Worm (Caenorhabditis elegans): ENCODE data around the gene C09F5.1.
A peak's percentile ranks its signal among the peaks of the same experiment; 100 is the strongest.

Gene C09F5.1

ce11 chrIII:658357-658756 lies at the start of gene C09F5.1:
Gene C09F5.1 (plus strand): TSS chrIII:658709.
- TF ChIP-seq nfya-1 (tag; optimal IDR thresholded peaks at IDR 0.05) (peak; percentile 6), pax-1 (tag; optimal IDR thresholded peaks at IDR 0.05) (no peak)

DNA sequence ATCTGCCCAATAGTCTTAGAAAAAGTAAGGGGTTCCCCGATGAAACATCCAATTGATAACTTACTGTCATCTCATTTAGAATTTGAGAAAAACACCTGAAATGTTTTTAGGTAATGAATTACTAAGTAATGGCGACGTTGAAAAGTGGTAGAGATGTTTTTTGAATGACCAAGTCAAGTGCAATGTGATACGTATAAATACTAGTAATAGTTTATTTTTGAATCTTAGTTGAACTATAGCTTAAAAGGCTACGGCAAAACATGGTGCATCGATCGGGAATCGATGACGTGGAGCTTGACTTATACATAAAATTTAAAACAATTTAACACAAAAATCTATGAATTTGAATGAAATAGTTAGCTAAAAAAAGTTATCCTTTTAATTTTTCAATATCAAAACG lies 49.0 kb upstream of the C09F5.1 start, which contains the start of gene best-17:
Gene best-17, minus strand, starts transcription at position 101 of the 400 bp plus-strand sequence.
- no peak for TF ChIP-seq hlh-13 (GFP tag; optimal IDR thresholded peaks at IDR 0.05)
- TF ChIP-seq sdc-2 (tag; optimal IDR thresholded peaks at IDR 0.05), result no peak
- no peak for TF ChIP-seq T23F11.4 (GFP tag; optimal IDR thresholded peaks at IDR 0.05)
- TF ChIP-seq K02D7.2 (tag; optimal IDR thresholded peaks at IDR 0.05), result no peak
- TF ChIP-seq ceh-18 (tag; optimal IDR thresholded peaks at IDR 0.05), result no peak
- no peak for TF ChIP-seq sox-2 (GFP tag; IDR thresholded peaks at IDR 0.05)
- no peak for TF ChIP-seq ets-4 (tag; optimal IDR thresholded peaks at IDR 0.05)
- TF ChIP-seq lim-6 (tag; optimal IDR thresholded peaks at IDR 0.05), result no peak
- TF ChIP-seq hlh-6 (tag; optimal IDR thresholded peaks at IDR 0.05), result no peak
- no peak for TF ChIP-seq npax-4 (tag; optimal IDR thresholded peaks at IDR 0.05)

DNA sequence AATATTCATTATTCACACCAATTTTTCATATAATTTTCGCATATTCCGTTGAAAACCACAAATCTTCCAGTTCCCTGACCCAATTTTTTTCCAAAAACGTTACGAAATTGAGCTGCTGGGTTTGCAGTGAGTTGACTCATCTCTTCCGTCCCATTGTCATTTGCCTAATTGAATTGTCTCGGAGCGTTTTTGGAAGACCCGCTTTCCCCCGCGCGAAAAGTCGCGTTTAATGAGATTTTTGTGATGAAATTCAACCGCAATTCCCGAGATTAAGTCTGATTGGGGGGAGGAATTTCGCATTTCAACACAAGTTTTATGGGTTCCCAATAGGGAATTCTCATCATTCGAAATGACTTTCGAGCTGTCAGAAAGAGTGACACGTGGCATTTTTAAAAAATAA lies 46.6 kb upstream of the C09F5.1 start:
- TF ChIP-seq unc-42 (tag; optimal IDR thresholded peaks at IDR 0.05) (peak; percentile 96), ceh-34 (tag; optimal IDR thresholded peaks at IDR 0.05) (no peak)

ce11 chrIII:612759-613158 lies 45.8 kb upstream of the C09F5.1 start:
- TF ChIP-seq F13H6.1 (tag; optimal IDR thresholded peaks at IDR 0.05) (no peak), unc-3 (GFP tag; conservative IDR thresholded peaks at IDR 0.05) (no peak), unc-3 (tag; optimal IDR thresholded peaks at IDR 0.05) (no peak), hlh-6 (tag; optimal IDR thresholded peaks at IDR 0.05) (no peak), ceh-30 (tag; optimal IDR thresholded peaks at IDR 0.05) (no peak), hlh-8 (tag; optimal IDR thresholded peaks at IDR 0.05) (no peak), unc-42 (tag; optimal IDR thresholded peaks at IDR 0.05) (peak; percentile 77)

ce11 chrIII:614447-614846 lies 44.1 kb upstream of the C09F5.1 start, which contains the start of gene T19C3.3:
Gene T19C3.3 (minus strand): TSS chrIII:614547.
- TF ChIP-seq ama-1 (optimal IDR thresholded peaks at IDR 0.05), result no peak
- peak; percentile 10 for TF ChIP-seq unc-42 (tag; optimal IDR thresholded peaks at IDR 0.05)
- no peak for TF ChIP-seq fkh-6 (tag; optimal IDR thresholded peaks at IDR 0.05)

- no peak for TF ChIP-seq dve-1 (tag; optimal IDR thresholded peaks at IDR 0.05)
- no peak for TF ChIP-seq fkh-10 (GFP tag; optimal IDR thresholded peaks at IDR 0.05)
- TF ChIP-seq pat-9 (tag; optimal IDR thresholded peaks at IDR 0.05), result no peak
- TF ChIP-seq ceh-18 (tag; optimal IDR thresholded peaks at IDR 0.05), result no peak
- no peak for TF ChIP-seq nfya-1 (tag; optimal IDR thresholded peaks at IDR 0.05)
- TF ChIP-seq fax-1 (tag; optimal IDR thresholded peaks at IDR 0.05), result no peak
- TF ChIP-seq pax-1 (tag; optimal IDR thresholded peaks at IDR 0.05), result no peak
- no peak for TF ChIP-seq tbx-7 (tag; optimal IDR thresholded peaks at IDR 0.05)
- TF ChIP-seq elt-2 (tag; optimal IDR thresholded peaks at IDR 0.05), result no peak
- no peak for TF ChIP-seq unc-55 (GFP tag; optimal IDR thresholded peaks at IDR 0.05)
- TF ChIP-seq lim-6 (tag; optimal IDR thresholded peaks at IDR 0.05), result no peak
These were observed 41.0 kb upstream of the C09F5.1 start, which contains the start of gene T19C3.2 for ce11 chrIII:617467-617866. Gene T19C3.2 (minus strand): TSS chrIII:617567.

DNA sequence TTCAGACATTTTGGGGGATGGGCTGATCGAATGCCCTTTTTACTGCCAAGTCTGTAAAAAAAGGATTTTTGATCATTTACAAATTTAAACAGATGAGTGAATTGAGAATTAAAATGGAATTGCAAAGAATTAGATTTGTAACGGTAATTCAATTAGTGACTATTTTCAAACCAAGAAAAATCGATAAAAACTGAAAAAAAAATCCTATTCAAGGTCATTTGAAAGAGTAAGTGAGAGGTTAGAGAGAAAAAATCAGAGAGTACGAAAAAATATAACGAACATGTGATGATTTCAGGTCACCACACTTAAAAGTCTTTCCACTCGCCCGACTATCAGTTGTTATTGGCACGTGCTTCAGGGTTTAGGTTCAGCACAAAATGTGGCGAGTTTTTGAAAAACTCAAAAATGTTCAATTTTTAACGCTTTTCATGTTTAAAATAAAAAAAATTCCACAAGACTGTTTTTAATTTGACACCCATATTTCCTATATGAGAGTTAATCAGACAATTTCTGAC lies 38.2 kb upstream of the C09F5.1 start, which contains the start of gene T19C3.4:
Gene T19C3.4, minus strand, starts transcription at position 51 of the 515 bp plus-strand sequence.
- no peak for TF ChIP-seq fkh-10 (GFP tag; optimal IDR thresholded peaks at IDR 0.05)
- no peak for TF ChIP-seq fax-1 (tag; optimal IDR thresholded peaks at IDR 0.05)
- TF ChIP-seq pros-1 (tag; optimal IDR thresholded peaks at IDR 0.05), result no peak
- TF ChIP-seq lim-6 (tag; optimal IDR thresholded peaks at IDR 0.05), result no peak
- no peak for TF ChIP-seq eyg-1 (tag; optimal IDR thresholded peaks at IDR 0.05)
- TF ChIP-seq ztf-16 (tag; optimal IDR thresholded peaks at IDR 0.05), result no peak
- no peak for TF ChIP-seq zip-5 (tag; optimal IDR thresholded peaks at IDR 0.05)
- TF ChIP-seq pqm-1 (tag; optimal IDR thresholded peaks at IDR 0.05), result no peak
- TF ChIP-seq syd-9 (tag; optimal IDR thresholded peaks at IDR 0.05), result no peak
- no peak for TF ChIP-seq hlh-15 (tag; optimal IDR thresholded peaks at IDR 0.05)
